Worm (Caenorhabditis elegans) whole organism, young adult: Measurements from ENCODE around the gene popl-1.

Experiments
- B0035.1 ChIP-seq: sonication (generic microtip); optimal IDR thresholded peaks from 2 replicates; lab custom pipeline; 2016; ENCODE audit warnings: missing genetic modification characterization, mild to moderate bottlenecking, missing compliant biosample characterization, missing genotype, missing genetic modification reagents
- B0261.1 ChIP-seq: sonication (generic microtip); optimal IDR thresholded peaks from 2 replicates; lab custom pipeline; 2016; ENCODE audit warnings: mild to moderate bottlenecking, missing genetic modification characterization, moderate library complexity, missing compliant biosample characterization
- F10E7.11 ChIP-seq: sonication (generic microtip); optimal IDR thresholded peaks from 2 replicates; lab custom pipeline; 2017; ENCODE audit warnings: mild to moderate bottlenecking, missing genetic modification characterization, moderate library complexity, missing compliant biosample characterization
- F22D6.2 ChIP-seq: sonication (generic microtip); optimal IDR thresholded peaks from 2 replicates; lab custom pipeline; 2016; ENCODE audit warnings: mild to moderate bottlenecking, missing genetic modification characterization, missing compliant biosample characterization
- F23B12.7 ChIP-seq: sonication (generic microtip); optimal IDR thresholded peaks from 2 replicates; lab custom pipeline; 2017; ENCODE audit warnings: missing genetic modification characterization, mild to moderate bottlenecking, missing compliant biosample characterization, antibody characterized with exemption, moderate library complexity; ENCODE audit not compliant: insufficient read depth
- F55B11.4 ChIP-seq: sonication (generic microtip); optimal IDR thresholded peaks from 2 replicates; lab custom pipeline; 2016; ENCODE audit warnings: missing compliant biosample characterization, missing genetic modification characterization, borderline replicate concordance; ENCODE audit not compliant: insufficient read depth
- F57C9.4 ChIP-seq: sonication (generic microtip); optimal IDR thresholded peaks from 2 replicates; lab custom pipeline; 2017; ENCODE audit warnings: mild to moderate bottlenecking, missing genetic modification characterization, missing compliant biosample characterization
- Y53G8AR.9 ChIP-seq: fragments of 200-800 bp; sonication (Bioruptor generic); conservative IDR thresholded peaks from 2 replicates; pipeline ENCODE4 v1.3.6; 2022; ENCODE audit warnings: missing genetic modification reagents, missing genetic modification characterization, missing compliant biosample characterization
- ama-1 ChIP-seq, 3 experiments: fragments of 150-350 bp in 1 of 3; sonication (generic microtip) in 2 of 3; optimal IDR thresholded peaks; 2 replicates each; lab custom pipeline; 2014 to 2018; ENCODE audit warnings: missing biosample characterization in 2 of 3, missing genetic modification characterization in 2 of 3, missing genetic modification reagents in 2 of 3
- aptf-2 ChIP-seq: fragments of 200-800 bp; sonication (Bioruptor generic); conservative IDR thresholded peaks from 2 replicates; pipeline ENCODE4 v1.3.6; 2022; ENCODE audit warnings: missing genetic modification reagents, missing genetic modification characterization, missing compliant biosample characterization
- attf-5 ChIP-seq: fragments of 200-800 bp; sonication (Bioruptor generic); optimal IDR thresholded peaks from 2 replicates; lab custom pipeline; 2018; ENCODE audit warnings: mild to moderate bottlenecking, missing genetic modification characterization, missing compliant biosample characterization
- attf-6 ChIP-seq: fragments of 200-800 bp; sonication (Bioruptor generic); IDR thresholded peaks from 2 replicates; pipeline ENCODE4 v1.3.6; 2022; ENCODE audit warnings: missing genetic modification reagents, missing genetic modification characterization, missing compliant biosample characterization
- chd-7 ChIP-seq: sonication (generic microtip); optimal IDR thresholded peaks from 2 replicates; lab custom pipeline; 2016; ENCODE audit warnings: mild to moderate bottlenecking, missing genetic modification characterization, moderate library complexity, missing compliant biosample characterization
- dox-1 ChIP-seq: fragments of 200-800 bp; sonication (Bioruptor generic); IDR thresholded peaks from 2 replicates; pipeline ENCODE4 v1.3.6; 2022; ENCODE audit warnings: missing genetic modification reagents, missing genetic modification characterization, missing compliant biosample characterization
- dpff-1 ChIP-seq: sonication (generic microtip); optimal IDR thresholded peaks from 2 replicates; lab custom pipeline; 2017; ENCODE audit warnings: mild to moderate bottlenecking, missing genetic modification characterization, missing compliant biosample characterization
- fkh-3 ChIP-seq: sonication (generic microtip); optimal IDR thresholded peaks from 2 replicates; lab custom pipeline; 2016; ENCODE audit warnings: mild to moderate bottlenecking, missing genetic modification characterization, missing compliant biosample characterization
- gei-17 ChIP-seq: fragments of 200-800 bp; sonication (Bioruptor generic); optimal IDR thresholded peaks from 2 replicates; lab custom pipeline; 2018; ENCODE audit warnings: mild to moderate bottlenecking, missing genetic modification characterization, missing compliant biosample characterization
- him-1 ChIP-seq: sonication (generic microtip); optimal IDR thresholded peaks from 2 replicates; lab custom pipeline; 2016; ENCODE audit warnings: missing genotype, missing genetic modification reagents, missing genetic modification characterization, missing compliant biosample characterization
- hmg-1.2 ChIP-seq: fragments of 200-800 bp; sonication (Bioruptor generic); IDR thresholded peaks from 2 replicates; pipeline ENCODE4 v1.3.6; 2022; ENCODE audit warnings: missing genetic modification reagents, missing genetic modification characterization, missing compliant biosample characterization
- hmg-20 ChIP-seq: fragments of 200-800 bp; sonication (Bioruptor generic); IDR thresholded peaks from 2 replicates; pipeline ENCODE4 v1.3.6; 2022; ENCODE audit warnings: missing genetic modification reagents, missing genetic modification characterization, missing compliant biosample characterization
- lag-1 ChIP-seq: fragments of 200-800 bp; sonication (Bioruptor generic); IDR thresholded peaks from 2 replicates; pipeline ENCODE4 v1.3.6; 2022; ENCODE audit warnings: missing genetic modification reagents, missing genetic modification characterization, missing compliant biosample characterization
- lin-35 ChIP-seq, 3 experiments: fragments of 150-350 bp in 2 of 3; sonication (generic microtip) in 1 of 3; optimal IDR thresholded peaks; 2 replicates each; lab custom pipeline; 2014 to 2018; ENCODE audit warnings: missing biosample characterization in 3 of 3, missing genetic modification characterization in 3 of 3, missing genetic modification reagents in 3 of 3
- lin-40 ChIP-seq: sonication (generic microtip); optimal IDR thresholded peaks from 2 replicates; lab custom pipeline; 2016; ENCODE audit warnings: missing genetic modification characterization, mild to moderate bottlenecking, missing compliant biosample characterization, missing genotype, missing genetic modification reagents
- lsl-1 ChIP-seq: fragments of 200-800 bp; sonication (Bioruptor generic); optimal IDR thresholded peaks from 2 replicates; lab custom pipeline; 2018; ENCODE audit warnings: mild to moderate bottlenecking, missing genetic modification characterization, moderate library complexity, missing compliant biosample characterization
- madf-6 ChIP-seq: fragments of 200-800 bp; sonication (Bioruptor generic); IDR thresholded peaks from 2 replicates; pipeline ENCODE4 v1.3.6; 2022; ENCODE audit warnings: missing genetic modification reagents, missing genetic modification characterization, missing compliant biosample characterization
- mel-28 ChIP-seq: sonication (generic microtip); optimal IDR thresholded peaks from 2 replicates; lab custom pipeline; 2016; ENCODE audit warnings: borderline replicate concordance, mild to moderate bottlenecking, missing genetic modification characterization, missing compliant biosample characterization
- mxl-1 ChIP-seq: sonication (generic microtip); optimal IDR thresholded peaks from 2 replicates; lab custom pipeline; 2016; ENCODE audit warnings: missing genetic modification characterization, missing compliant biosample characterization
- nfyb-1 ChIP-seq: fragments of 200-800 bp; sonication (Bioruptor generic); IDR thresholded peaks from 2 replicates; pipeline ENCODE4 v1.3.6; 2022; ENCODE audit warnings: missing genetic modification reagents, missing genetic modification characterization, missing compliant biosample characterization
- nhr-120 ChIP-seq: fragments of 200-800 bp; sonication (Bioruptor generic); IDR thresholded peaks from 2 replicates; pipeline ENCODE4 v1.3.6; 2022; ENCODE audit warnings: missing genetic modification characterization, missing compliant biosample characterization
- nhr-27 ChIP-seq: fragments of 200-800 bp; sonication (Bioruptor generic); optimal IDR thresholded peaks from 2 replicates; lab custom pipeline; 2018; ENCODE audit warnings: mild to moderate bottlenecking, missing genetic modification characterization, moderate library complexity, missing compliant biosample characterization
- nhr-80 ChIP-seq: sonication (generic microtip); optimal IDR thresholded peaks from 2 replicates; lab custom pipeline; 2016; ENCODE audit warnings: missing genetic modification characterization, missing compliant biosample characterization
- rec-8 ChIP-seq, 2 experiments: sonication (generic microtip); optimal IDR thresholded peaks; 2 replicates each; lab custom pipeline; 2016; ENCODE audit warnings: mild to moderate bottlenecking in 2 of 2, missing genetic modification characterization in 2 of 2, missing genetic modification reagents in 2 of 2, missing genotype in 2 of 2, missing biosample characterization in 1 of 2, missing compliant biosample characterization in 1 of 2, moderate library complexity in 1 of 2
- repo-1 ChIP-seq: sonication (generic microtip); optimal IDR thresholded peaks from 2 replicates; lab custom pipeline; 2017; ENCODE audit warnings: mild to moderate bottlenecking, missing genetic modification characterization, missing compliant biosample characterization
- snpc-1.3 ChIP-seq: sonication (generic microtip); optimal IDR thresholded peaks from 2 replicates; lab custom pipeline; 2017; ENCODE audit warnings: missing genetic modification characterization, mild to moderate bottlenecking, missing compliant biosample characterization, antibody characterized with exemption, moderate library complexity, missing genotype, missing genetic modification reagents; ENCODE audit not compliant: insufficient read depth
- snpc-4 ChIP-seq, 5 experiments: fragments of 150-350 bp in 1 of 5; sonication (generic microtip) in 4 of 5; optimal IDR thresholded peaks; 2 replicates each; lab custom pipeline; 2014 to 2018; ENCODE audit warnings: missing genetic modification characterization in 5 of 5, missing biosample characterization in 3 of 5, antibody characterized with exemption in 2 of 5, mild to moderate bottlenecking in 2 of 5, missing compliant biosample characterization in 2 of 5, missing genotype in 2 of 5, moderate library complexity in 2 of 5, missing genetic modification reagents in 1 of 5
- somi-1 ChIP-seq: fragments of 200-800 bp; sonication (Bioruptor generic); optimal IDR thresholded peaks from 2 replicates; lab custom pipeline; 2018; ENCODE audit warnings: mild to moderate bottlenecking, missing genetic modification characterization, missing compliant biosample characterization
- sptf-2 ChIP-seq: fragments of 200-800 bp; sonication (Bioruptor generic); optimal IDR thresholded peaks from 2 replicates; lab custom pipeline; 2018; ENCODE audit warnings: mild to moderate bottlenecking, missing genetic modification characterization, missing compliant biosample characterization
- tbp1 ChIP-seq: fragments of 200-800 bp; sonication (Bioruptor generic); optimal IDR thresholded peaks from 2 replicates; lab custom pipeline; 2018; ENCODE audit warnings: mild to moderate bottlenecking, missing genetic modification characterization, missing compliant biosample characterization
- unc-130 ChIP-seq: sonication (generic microtip); optimal IDR thresholded peaks from 2 replicates; lab custom pipeline; 2016; ENCODE audit warnings: missing genetic modification reagents, missing genetic modification characterization, missing compliant biosample characterization
- zfh-2 ChIP-seq: fragments of 200-800 bp; sonication (Bioruptor generic); conservative IDR thresholded peaks from 2 replicates; pipeline ENCODE4 v1.3.6; 2022; ENCODE audit warnings: missing genetic modification reagents, missing genetic modification characterization, missing compliant biosample characterization
- zim-3 ChIP-seq: sonication (generic microtip); optimal IDR thresholded peaks from 2 replicates; lab custom pipeline; 2017; ENCODE audit warnings: mild to moderate bottlenecking, missing genetic modification characterization, moderate library complexity, missing compliant biosample characterization
- ztf-18 ChIP-seq: sonication (generic microtip); optimal IDR thresholded peaks from 2 replicates; lab custom pipeline; 2016; ENCODE audit warnings: missing genotype, mild to moderate bottlenecking, missing genetic modification characterization, missing compliant biosample characterization
- ztf-28 ChIP-seq: fragments of 200-800 bp; sonication (Bioruptor generic); IDR thresholded peaks from 2 replicates; pipeline ENCODE4 v1.3.6; 2022; ENCODE audit warnings: missing genetic modification reagents, missing genetic modification characterization, missing compliant biosample characterization

Gene popl-1

DNA sequence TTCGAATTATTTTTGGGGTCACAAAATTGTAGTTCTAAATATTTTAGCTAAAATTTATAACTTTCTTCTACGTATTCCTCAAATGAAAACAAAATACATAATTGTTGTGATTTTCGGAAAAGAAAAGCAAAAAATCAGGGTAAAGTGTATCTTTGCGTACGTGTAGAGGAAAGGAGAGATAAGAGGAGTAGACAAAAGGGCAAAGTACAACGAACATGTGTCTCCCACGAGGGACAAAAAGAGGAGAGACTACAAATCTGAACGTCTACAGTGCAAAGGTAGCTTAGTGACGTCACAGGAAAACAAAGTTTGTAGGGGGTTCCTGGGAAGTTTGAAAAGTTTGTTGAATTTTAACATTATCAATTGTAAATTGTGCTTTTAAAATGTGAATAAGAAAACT lies 16.8 kb upstream of the popl-1 start (continued):
- no peak for TF ChIP-seq attf-6 (GFP tag; lab: Robert Waterston, UW)
- TF ChIP-seq gei-17 (GFP tag; lab: Kevin White, UChicago): no peak
- TF ChIP-seq hmg-1.2: 0 out of 2 replicates have a peak, but pooled peaks have one; percentile 17
- no peak for TF ChIP-seq attf-5 (GFP tag; lab: Kevin White, UChicago)
- no peak for TF ChIP-seq B0035.1
- TF ChIP-seq lag-1: no peak
- no peak; the same call in 1 of the 2 replicates for TF ChIP-seq aptf-2 (GFP tag; lab: Robert Waterston, UW)
- no peak for TF ChIP-seq B0261.1
- TF ChIP-seq dox-1 (GFP tag; lab: Robert Waterston, UW): 0 out of 2 replicates have a peak, but pooled peaks have one; percentile 44
- no peak for TF ChIP-seq lsl-1 (GFP tag; lab: Kevin White, UChicago)
- peak; percentile 28 for TF ChIP-seq F22D6.2 (tag; lab: Kevin White, UChicago)
- TF ChIP-seq somi-1 (GFP tag; lab: Kevin White, UChicago): peak; percentile 7
- no peak for TF ChIP-seq hmg-20 (GFP tag; lab: Robert Waterston, UW)

DNA sequence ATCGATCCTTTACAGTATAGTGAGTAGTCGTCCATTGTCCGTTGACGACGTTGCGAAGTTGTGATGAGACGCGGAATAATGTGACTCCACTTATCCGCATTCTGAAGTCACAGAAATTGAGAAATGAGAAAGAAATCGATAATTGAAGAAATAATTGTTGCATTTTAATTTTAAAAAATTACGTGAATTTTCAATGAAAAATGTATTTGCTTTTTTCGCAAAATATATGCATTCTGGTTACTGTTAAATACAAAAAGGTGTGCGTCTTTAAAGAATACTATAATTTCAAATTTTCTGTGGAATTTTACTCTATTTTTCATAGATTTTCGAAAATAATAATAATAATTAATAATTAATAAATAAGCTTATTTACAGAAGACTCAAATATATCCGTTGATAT lies 16.1 kb upstream of the popl-1 start, which contains the start of gene let-721:
TSS of gene let-721 (minus strand) at position 101 of the 400 bp plus-strand sequence.
- no peak for TF ChIP-seq ztf-28 (GFP tag; lab: Robert Waterston, UW)
- no peak for TF ChIP-seq lin-35 (GFP tag; optimal IDR thresholded peaks at IDR 0.05; lab: Kevin White, UChicago)
- TF ChIP-seq rec-8 (tag; optimal IDR thresholded peaks at IDR 0.05; lab: Kevin White, UChicago): no peak
- no peak for TF ChIP-seq fkh-3 (tag; lab: Kevin White, UChicago)
- no peak for TF ChIP-seq ztf-18 (tag; lab: Kevin White, UChicago)
- TF ChIP-seq madf-6: no peak
- no peak for TF ChIP-seq Y53G8AR.9 (GFP tag; lab: Robert Waterston, UW)
- TF ChIP-seq F23B12.7: no peak
- TF ChIP-seq F55B11.4 (tag; lab: Kevin White, UChicago): no peak
- no peak for TF ChIP-seq ama-1 (optimal IDR thresholded peaks at IDR 0.05; lab: Kevin White, UChicago)
- no peak for TF ChIP-seq ama-1 (GFP tag; optimal IDR thresholded peaks at IDR 0.05; lab: Kevin White, UChicago)

DNA sequence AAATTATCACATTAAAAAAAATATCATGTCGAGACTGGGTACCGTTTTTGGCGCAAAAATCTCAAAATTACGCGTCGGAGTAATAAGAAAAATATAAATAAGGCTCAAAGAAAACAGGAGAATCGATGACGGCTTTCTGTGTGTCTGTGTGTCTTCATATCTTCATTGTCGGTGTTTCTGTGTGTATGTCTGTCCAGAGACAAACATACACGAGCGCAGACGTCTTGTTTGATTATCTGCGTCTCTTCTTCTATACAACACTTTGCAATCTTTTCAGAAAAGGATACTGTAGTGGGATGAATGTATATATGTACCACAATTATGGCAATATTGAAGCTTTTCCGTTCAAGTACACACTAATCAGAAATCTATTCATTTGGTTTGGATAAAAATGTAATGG lies 13.6 kb upstream of the popl-1 start, which contains the start of gene C05D11.13:
TSS of gene C05D11.13 (minus strand) at position 252 of the 400 bp plus-strand sequence.
- TF ChIP-seq snpc-4 (GFP tag; optimal IDR thresholded peaks at IDR 0.05; lab: Kevin White, UChicago): no peak
- TF ChIP-seq snpc-4 (tag; optimal IDR thresholded peaks at IDR 0.05; lab: Kevin White, UChicago): peak in 3 of 4 experiments; percentile 1 to 32 (median 20)
- no peak for TF ChIP-seq ama-1 (optimal IDR thresholded peaks at IDR 0.05; lab: Kevin White, UChicago)
- TF ChIP-seq ama-1 (GFP tag; optimal IDR thresholded peaks at IDR 0.05; lab: Kevin White, UChicago): no peak
- no peak for TF ChIP-seq F57C9.4
- no peak for TF ChIP-seq zim-3 (tag; lab: Kevin White, UChicago)
- TF ChIP-seq repo-1 (tag; lab: Kevin White, UChicago): no peak
- TF ChIP-seq mxl-1 (tag; lab: Kevin White, UChicago): no peak
- TF ChIP-seq nhr-27 (tag; lab: Kevin White, UChicago): no peak
- TF ChIP-seq nhr-120 (GFP tag; lab: Robert Waterston, UW): no peak
- no peak for TF ChIP-seq snpc-1.3
- TF ChIP-seq nhr-80 (tag; lab: Kevin White, UChicago): peak; percentile 51
- TF ChIP-seq unc-130 (GFP tag; lab: Kevin White, UChicago): no peak
- no peak for TF ChIP-seq dpff-1 (tag; lab: Kevin White, UChicago)
- peak; percentile 25 for TF ChIP-seq tbp1
- no peak for TF ChIP-seq F10E7.11 (tag; lab: Kevin White, UChicago)
- TF ChIP-seq zfh-2 (GFP tag; lab: Robert Waterston, UW): no peak
- no peak for TF ChIP-seq aptf-2 (GFP tag; lab: Robert Waterston, UW)
- peak; percentile 63; the same call in 1 of the 2 replicates for TF ChIP-seq hmg-1.2
- TF ChIP-seq lin-40: peak; percentile 41
- no peak for TF ChIP-seq him-1
- no peak for TF ChIP-seq F55B11.4 (tag; lab: Kevin White, UChicago)
- TF ChIP-seq ztf-28 (GFP tag; lab: Robert Waterston, UW): no peak
- peak; percentile 30; the same call in 1 of the 2 replicates for TF ChIP-seq madf-6
- TF ChIP-seq chd-7: no peak
- TF ChIP-seq nfyb-1 (GFP tag; lab: Robert Waterston, UW): no peak
- no peak for TF ChIP-seq mel-28 (tag; lab: Kevin White, UChicago)
- no peak for TF ChIP-seq sptf-2 (GFP tag; lab: Kevin White, UChicago)
